Worm (Caenorhabditis elegans) whole organism, late embryonic: ENCODE measurements around the gene ZK809.1.

ENCODE experiments used
- ets-4 ChIP-seq: sonication (generic microtip); optimal IDR thresholded peaks from 2 replicates; lab custom pipeline; 2016; ENCODE audit warnings: missing genetic modification characterization, missing compliant biosample characterization
- nhr-11 ChIP-seq: fragments of 150-350 bp; optimal IDR thresholded peaks from 2 replicates; lab custom pipeline; 2014; ENCODE audit warnings: missing biosample characterization, missing genetic modification characterization
- pag-3 ChIP-seq: sonication (generic microtip); optimal IDR thresholded peaks from 2 replicates; lab custom pipeline; 2016; ENCODE audit warnings: missing compliant biosample characterization, missing genetic modification characterization, borderline replicate concordance
- sox-2 ChIP-seq: fragments of 200-800 bp; sonication (Bioruptor generic); IDR thresholded peaks from 2 replicates; pipeline ENCODE4 v1.3.6; 2022; ENCODE audit warnings: missing genetic modification reagents, missing genetic modification characterization, missing compliant biosample characterization
- unc-55 ChIP-seq: sonication (generic microtip); optimal IDR thresholded peaks from 2 replicates; lab custom pipeline; 2017; ENCODE audit warnings: missing biosample characterization, missing genetic modification reagents, missing genetic modification characterization

DNA sequence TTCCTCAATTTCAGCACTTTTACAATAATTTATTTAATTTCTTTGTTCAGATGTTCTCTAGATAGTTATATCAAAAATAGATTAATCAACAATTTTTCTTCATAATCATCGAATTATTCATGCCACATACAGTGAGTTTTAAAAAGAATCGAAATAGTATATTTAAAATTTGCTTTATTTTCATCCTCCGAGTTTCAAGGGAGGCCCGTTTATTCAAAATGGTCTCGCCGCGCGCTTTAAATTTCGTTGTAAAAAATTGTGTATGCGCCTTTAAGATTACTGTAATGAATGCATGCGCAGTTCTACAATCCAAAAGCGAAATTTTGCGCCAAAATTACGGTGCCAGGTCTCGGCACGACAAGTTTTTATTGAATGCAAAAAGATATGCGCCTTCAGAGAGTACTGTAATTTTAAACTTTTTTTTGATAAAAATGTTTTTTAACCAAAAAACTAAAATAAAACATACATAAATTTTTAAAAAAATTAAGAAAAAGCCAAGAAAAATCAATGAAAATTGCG lies 18.0 kb downstream of the ZK809.1 start, which contains the start of gene ZK792.1:
- no peak for TF ChIP-seq nhr-11 (tag; lab: Kevin White, UChicago)
- no peak for TF ChIP-seq sox-2 (GFP tag; lab: Robert Waterston, UW)
- TF ChIP-seq unc-55 = no peak
- TF ChIP-seq ets-4 (tag; lab: Kevin White, UChicago) = no peak
- TF ChIP-seq pag-3 (tag; lab: Kevin White, UChicago) = no peak
